Fruit fly (Drosophila melanogaster): ENCODE results near the gene Grx3.

Gene Grx3

dm6 chr2L:13378488-13378964 lies 12.3 kb downstream of the Grx3 start, which contains the start of the genes CG9302 and beta'COP (continued):
- TF ChIP-seq HmgD (GFP tag; optimal IDR thresholded peaks at IDR 0.05) (no peak), Atf6 (GFP tag; IDR thresholded peaks at IDR 0.05) (no peak), BEAF-32 (GFP tag; optimal IDR thresholded peaks at IDR 0.05) (peak; percentile 85), CG9437 (GFP tag; optimal IDR thresholded peaks at IDR 0.05) (peak; percentile 60), H15 (GFP tag; IDR thresholded peaks at IDR 0.05) (no peak), pan (optimal IDR thresholded peaks at IDR 0.05) (peak in 1 of 2 experiments; percentile 72), pan (GFP tag; optimal IDR thresholded peaks at IDR 0.05 in 1 of 2, IDR thresholded peaks at IDR 0.05 in 1 of 2) (peak; percentile 47 to 72), CG34376 (GFP tag; optimal IDR thresholded peaks at IDR 0.05) (no peak), pho (GFP tag; optimal IDR thresholded peaks at IDR 0.05) (peak; percentile 50), CG1647 (GFP tag; optimal IDR thresholded peaks at IDR 0.05) (peak; percentile 25), CG17359 (tag; optimal IDR thresholded peaks at IDR 0.05) (peak; percentile 62), CG8281 (tag; optimal IDR thresholded peaks at IDR 0.05) (no peak), CG4820 (GFP tag; optimal IDR thresholded peaks at IDR 0.05) (peak; percentile 46), CG7987 (GFP tag; optimal IDR thresholded peaks at IDR 0.05) (peak; percentile 33), CG4328 (GFP tag; optimal IDR thresholded peaks at IDR 0.05) (peak; percentile 66), Jarid2 (GFP tag; optimal IDR thresholded peaks at IDR 0.05) (no peak), PHDP (tag; optimal IDR thresholded peaks at IDR 0.05) (peak; percentile 56), Bteb2 (GFP tag; optimal IDR thresholded peaks at IDR 0.05) (no peak), Adf1 (GFP tag; IDR thresholded peaks at IDR 0.05) (peak; percentile 48; the same call in 1 of the 2 replicates), fd102C (GFP tag; optimal IDR thresholded peaks at IDR 0.05) (no peak), CG6854 (GFP tag; optimal IDR thresholded peaks at IDR 0.05) (no peak), Trl (optimal IDR thresholded peaks at IDR 0.05) (no peak), Trl (GFP tag; optimal IDR thresholded peaks at IDR 0.05) (peak; percentile 22), CG17912 (GFP tag; optimal IDR thresholded peaks at IDR 0.05) (peak; percentile 48), CG18619 (GFP tag; optimal IDR thresholded peaks at IDR 0.05) (peak; percentile 68), CG12769 (tag; optimal IDR thresholded peaks at IDR 0.05) (no peak), Fer1 (GFP tag; optimal IDR thresholded peaks at IDR 0.05) (peak; percentile 60), fru (optimal IDR thresholded peaks at IDR 0.05) (no peak), btn (GFP tag; optimal IDR thresholded peaks at IDR 0.05) (no peak), Dbx (GFP tag; IDR thresholded peaks at IDR 0.05) (peak; percentile 80), sisA (GFP tag; IDR thresholded peaks at IDR 0.05) (peak; percentile 58), CG12236 (GFP tag; optimal IDR thresholded peaks at IDR 0.05) (no peak), lola (GFP tag; optimal IDR thresholded peaks at IDR 0.05) (peak in 1 of 3 experiments; percentile 75), D19A (tag; optimal IDR thresholded peaks at IDR 0.05) (no peak), CG2889 (GFP tag; IDR thresholded peaks at IDR 0.05) (no peak), Sry-δ (GFP tag; optimal IDR thresholded peaks at IDR 0.05) (peak; percentile 85), CG7839 (tag; optimal IDR thresholded peaks at IDR 0.05) (peak; percentile 75), CG6813 (GFP tag; optimal IDR thresholded peaks at IDR 0.05) (no peak), CG4360 (GFP tag; IDR thresholded peaks at IDR 0.05) (no peak), CG3838 (GFP tag; optimal IDR thresholded peaks at IDR 0.05) (no peak), CG18011 (GFP tag; optimal IDR thresholded peaks at IDR 0.05) (peak; percentile 24), CG4424 (GFP tag; optimal IDR thresholded peaks at IDR 0.05) (peak; percentile 68), crol (GFP tag; IDR thresholded peaks at IDR 0.05) (no peak), Hr51 (GFP tag; optimal IDR thresholded peaks at IDR 0.05) (peak in 1 of 2 experiments; percentile 38), CG14965 (GFP tag; optimal IDR thresholded peaks at IDR 0.05; ENCODE audit: borderline replicate concordance) (no peak), CG9215 (GFP tag; IDR thresholded peaks at IDR 0.05) (peak; percentile 74), CG2678 (tag; optimal IDR thresholded peaks at IDR 0.05) (no peak), Rfx (GFP tag; IDR thresholded peaks at IDR 0.05) (peak; percentile 76), Ssrp (tag; optimal IDR thresholded peaks at IDR 0.05) (peak; percentile 58), fd64A (GFP tag; optimal IDR thresholded peaks at IDR 0.05) (no peak), Sin3A (optimal IDR thresholded peaks at IDR 0.05) (peak; percentile 83)
